Worm (Caenorhabditis elegans): ENCODE data around the gene srr-10.
A peak's percentile ranks its signal among the peaks of the same experiment; 100 is the strongest.

The srr-10 gene

ce11 chrV:7728003-7728678 is 7.3 kb upstream of the srr-10 start (continued):
- TF ChIP-seq zag-1 (tag; optimal IDR thresholded peaks at IDR 0.05) (peak; percentile 93), Y55F3AM.14 (GFP tag; optimal IDR thresholded peaks at IDR 0.05) (peak; percentile 88), sma-9 (GFP tag; optimal IDR thresholded peaks at IDR 0.05) (peak; percentile 89), sma-9 (tag; optimal IDR thresholded peaks at IDR 0.05) (no peak), nhr-21 (tag; optimal IDR thresholded peaks at IDR 0.05) (peak; percentile 44), ceh-82 (tag; optimal IDR thresholded peaks at IDR 0.05) (no peak), nhr-11 (tag; optimal IDR thresholded peaks at IDR 0.05) (no peak), unc-62 (GFP tag; optimal IDR thresholded peaks at IDR 0.05) (no peak), mab-5 (tag; optimal IDR thresholded peaks at IDR 0.05) (peak; percentile 77), ztf-11 (tag; optimal IDR thresholded peaks at IDR 0.05) (no peak), nhr-12 (tag; optimal IDR thresholded peaks at IDR 0.05) (no peak), peb-1 (tag; optimal IDR thresholded peaks at IDR 0.05) (no peak), elt-1 (tag; optimal IDR thresholded peaks at IDR 0.05) (no peak), fos-1 (tag; optimal IDR thresholded peaks at IDR 0.05) (no peak), alr-1 (tag; optimal IDR thresholded peaks at IDR 0.05) (no peak), R02D3.7 (tag; optimal IDR thresholded peaks at IDR 0.05) (no peak), ZK546.5 (tag; optimal IDR thresholded peaks at IDR 0.05) (peak; percentile 8), dmd-4 (tag; optimal IDR thresholded peaks at IDR 0.05) (no peak), unc-55 (GFP tag; optimal IDR thresholded peaks at IDR 0.05) (peak; percentile 88), egl-27 (tag; optimal IDR thresholded peaks at IDR 0.05) (peak; percentile 42)

DNA sequence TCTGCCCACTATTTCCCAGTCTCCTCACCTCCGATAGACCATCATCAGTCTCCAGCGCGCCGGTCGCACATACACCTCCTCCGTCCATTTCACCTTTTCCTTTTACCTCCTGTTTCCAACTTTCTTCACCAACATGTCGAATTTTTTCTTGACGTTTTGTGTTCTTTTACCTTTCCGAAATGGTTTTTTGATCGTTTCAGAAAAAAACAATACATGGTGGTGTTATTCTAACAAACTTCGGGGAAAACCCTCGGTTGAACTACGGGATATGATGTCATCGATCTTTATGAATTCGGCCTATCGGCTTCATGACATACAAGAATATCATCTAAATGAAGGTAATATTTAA is 6.8 kb upstream of the srr-10 start, which contains the start of gene Y97E10C.1:
Gene Y97E10C.1, plus strand, starts transcription at position 201 of the 349 bp plus-strand sequence.
- TF ChIP-seq elt-1 (tag; optimal IDR thresholded peaks at IDR 0.05): no peak
- no peak for TF ChIP-seq fos-1 (tag; optimal IDR thresholded peaks at IDR 0.05)
- no peak for TF ChIP-seq mbf-1 (tag; optimal IDR thresholded peaks at IDR 0.05)
- no peak for TF ChIP-seq nhr-129 (tag; optimal IDR thresholded peaks at IDR 0.05)
- no peak for TF ChIP-seq snpc-4 (tag; optimal IDR thresholded peaks at IDR 0.05)
- no peak for TF ChIP-seq lsy-2 (tag; optimal IDR thresholded peaks at IDR 0.05)
- no peak for TF ChIP-seq nhr-6 (tag; optimal IDR thresholded peaks at IDR 0.05)
- TF ChIP-seq ztf-11 (tag; optimal IDR thresholded peaks at IDR 0.05): no peak
- no peak for TF ChIP-seq sma-3 (GFP tag; optimal IDR thresholded peaks at IDR 0.05)
- no peak for TF ChIP-seq nhr-25 (tag; optimal IDR thresholded peaks at IDR 0.05)
- no peak for TF ChIP-seq aly-2 (tag; optimal IDR thresholded peaks at IDR 0.05)
- no peak for TF ChIP-seq nhr-237 (tag; optimal IDR thresholded peaks at IDR 0.05)
- TF ChIP-seq unc-55 (GFP tag; optimal IDR thresholded peaks at IDR 0.05): no peak
- TF ChIP-seq nhr-12 (tag; optimal IDR thresholded peaks at IDR 0.05): no peak

- TF ChIP-seq unc-55 (GFP tag; optimal IDR thresholded peaks at IDR 0.05) (peak; percentile 24), nhr-129 (tag; optimal IDR thresholded peaks at IDR 0.05) (peak; percentile 67), sma-9 (GFP tag; optimal IDR thresholded peaks at IDR 0.05) (peak; percentile 42), sma-9 (tag; optimal IDR thresholded peaks at IDR 0.05) (no peak), fos-1 (tag; optimal IDR thresholded peaks at IDR 0.05) (peak; percentile 63), ama-1 (optimal IDR thresholded peaks at IDR 0.05) (peak; percentile 61), ztf-4 (tag; optimal IDR thresholded peaks at IDR 0.05) (peak; percentile 63), ZK546.5 (tag; optimal IDR thresholded peaks at IDR 0.05) (no peak), nhr-6 (tag; optimal IDR thresholded peaks at IDR 0.05) (peak; percentile 20), nhr-21 (tag; optimal IDR thresholded peaks at IDR 0.05) (peak; percentile 49), ztf-11 (tag; optimal IDR thresholded peaks at IDR 0.05) (no peak), sma-3 (GFP tag; optimal IDR thresholded peaks at IDR 0.05) (peak; percentile 57), crh-2 (tag; optimal IDR thresholded peaks at IDR 0.05) (peak; percentile 68), nhr-25 (tag; optimal IDR thresholded peaks at IDR 0.05) (peak; percentile 46), blmp-1 (tag; optimal IDR thresholded peaks at IDR 0.05; ENCODE audit: insufficient read depth) (no peak), F13H6.1 (tag; optimal IDR thresholded peaks at IDR 0.05) (peak; percentile 68), gmeb-1 (tag; optimal IDR thresholded peaks at IDR 0.05) (peak; percentile 42), lin-13 (GFP tag; optimal IDR thresholded peaks at IDR 0.05) (peak; percentile 44), mab-5 (tag; optimal IDR thresholded peaks at IDR 0.05) (no peak), skn-1 (tag; optimal IDR thresholded peaks at IDR 0.05) (no peak), Y55F3AM.14 (GFP tag; optimal IDR thresholded peaks at IDR 0.05) (peak; percentile 57), egl-27 (tag; optimal IDR thresholded peaks at IDR 0.05) (no peak), sem-4 (tag; optimal IDR thresholded peaks at IDR 0.05) (peak; percentile 19), snpc-4 (tag; optimal IDR thresholded peaks at IDR 0.05) (no peak), C34F6.9 (tag; optimal IDR thresholded peaks at IDR 0.05) (peak; percentile 15), lsy-2 (tag; optimal IDR thresholded peaks at IDR 0.05) (peak in 1 of 2 experiments; percentile 52)
These were observed 4.9 kb upstream of the srr-10 start for ce11 chrV:7730488-7730887.

All from whole organism, L2 larva.